Worm (Caenorhabditis elegans): ENCODE measurements around the gene C49F5.13.

C49F5.13 gene

ce11 chrX:11987900-11988364, 26.7 kb downstream of the C49F5.13 start, which contains the start of gene C49F5.6:
TSS of gene C49F5.6 (plus strand) at chrX:11988314.
- TF ChIP-seq irx-1 (tag; optimal IDR thresholded peaks at IDR 0.05) (no peak), dsc-1 (tag; optimal IDR thresholded peaks at IDR 0.05) (peak; percentile 47), lin-13 (GFP tag; optimal IDR thresholded peaks at IDR 0.05) (no peak), ztf-11 (tag; optimal IDR thresholded peaks at IDR 0.05) (no peak), F16B12.6 (tag; optimal IDR thresholded peaks at IDR 0.05) (no peak), ceh-82 (tag; optimal IDR thresholded peaks at IDR 0.05) (no peak), pag-3 (tag; optimal IDR thresholded peaks at IDR 0.05; ENCODE audit: borderline replicate concordance, insufficient read depth) (no peak), dpl-1 (GFP tag; optimal IDR thresholded peaks at IDR 0.05) (peak in 1 of 3 experiments; percentile 41), rnt-1 (tag; optimal IDR thresholded peaks at IDR 0.05) (peak; percentile 15), nhr-71 (tag; optimal IDR thresholded peaks at IDR 0.05) (no peak), efl-1 (optimal IDR thresholded peaks at IDR 0.05) (peak; percentile 37 to 56), efl-1 (GFP tag; optimal IDR thresholded peaks at IDR 0.05 in 1 of 2) (peak; percentile 28 to 33), nhr-76 (tag; optimal IDR thresholded peaks at IDR 0.05) (no peak), fos-1 (tag; optimal IDR thresholded peaks at IDR 0.05) (no peak)

DNA sequence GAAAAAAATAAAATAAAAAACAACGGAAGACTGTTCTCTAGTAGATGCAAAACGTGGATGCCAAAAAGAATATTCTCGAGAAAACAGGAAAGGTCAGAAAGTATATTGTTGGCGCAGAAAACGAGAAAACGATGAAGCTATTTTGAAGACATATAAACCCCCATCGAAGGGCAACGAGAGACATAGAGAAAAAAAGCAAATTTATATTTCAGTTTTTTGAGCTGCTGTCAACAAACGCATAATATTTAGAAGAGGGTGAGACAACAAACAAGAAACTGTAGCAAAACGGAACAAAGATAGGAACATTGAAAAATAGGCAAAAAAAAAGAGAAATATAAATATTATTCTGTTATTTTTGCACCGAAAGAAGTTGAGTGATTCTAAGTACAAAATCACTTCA, 31.0 kb downstream of the C49F5.13 start:
- TF ChIP-seq pqm-1 (tag; optimal IDR thresholded peaks at IDR 0.05), result no peak
- TF ChIP-seq dsc-1 (tag; optimal IDR thresholded peaks at IDR 0.05), result no peak
- no peak for TF ChIP-seq F16B12.6 (tag; optimal IDR thresholded peaks at IDR 0.05)
- no peak for TF ChIP-seq efl-3 (GFP tag; optimal IDR thresholded peaks at IDR 0.05)
- no peak for TF ChIP-seq nhr-11 (tag; optimal IDR thresholded peaks at IDR 0.05)
- TF ChIP-seq hlh-4 (tag; optimal IDR thresholded peaks at IDR 0.05), result no peak
- TF ChIP-seq xbp-1 (tag; optimal IDR thresholded peaks at IDR 0.05), result no peak
- TF ChIP-seq jun-1 (tag; optimal IDR thresholded peaks at IDR 0.05), result no peak
- TF ChIP-seq fkh-4 (tag; optimal IDR thresholded peaks at IDR 0.05; ENCODE audit: borderline replicate concordance), result no peak
- TF ChIP-seq C34B4.2 (tag; optimal IDR thresholded peaks at IDR 0.05), result no peak
- TF ChIP-seq mep-1 (tag; optimal IDR thresholded peaks at IDR 0.05), result no peak
- no peak for TF ChIP-seq nhr-77 (tag; optimal IDR thresholded peaks at IDR 0.05)
- TF ChIP-seq nhr-84 (tag; optimal IDR thresholded peaks at IDR 0.05), result no peak

DNA sequence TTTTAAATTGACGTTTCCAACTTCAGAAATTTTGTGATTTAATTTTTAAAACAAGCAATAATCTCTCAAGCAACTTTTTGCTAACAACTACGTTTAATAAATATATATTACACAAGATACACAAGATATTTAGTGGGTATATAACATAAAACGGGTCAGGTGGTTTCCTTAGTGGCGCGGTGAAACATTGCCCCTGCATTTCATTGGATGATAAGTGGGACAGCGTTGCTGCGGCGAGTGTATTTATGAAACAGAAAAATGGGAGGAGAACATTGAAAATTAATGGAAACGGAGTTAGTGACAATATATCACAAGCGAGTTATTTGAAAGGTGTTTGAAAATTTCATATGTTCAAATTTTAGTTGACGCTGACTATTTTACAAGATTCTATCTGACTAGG, 31.6 kb downstream of the C49F5.13 start:
- no peak for TF ChIP-seq efl-1 (optimal IDR thresholded peaks at IDR 0.05)
- TF ChIP-seq efl-1 (GFP tag; optimal IDR thresholded peaks at IDR 0.05 in 1 of 2), result peak in 1 of 2 experiments; percentile 38
- peak in 1 of 6 experiments; percentile 38 for TF ChIP-seq elt-3 (tag; optimal IDR thresholded peaks at IDR 0.05)
- TF ChIP-seq nhr-11 (tag; optimal IDR thresholded peaks at IDR 0.05), result no peak
- peak; percentile 45 for TF ChIP-seq blmp-1 (tag; optimal IDR thresholded peaks at IDR 0.05)

DNA sequence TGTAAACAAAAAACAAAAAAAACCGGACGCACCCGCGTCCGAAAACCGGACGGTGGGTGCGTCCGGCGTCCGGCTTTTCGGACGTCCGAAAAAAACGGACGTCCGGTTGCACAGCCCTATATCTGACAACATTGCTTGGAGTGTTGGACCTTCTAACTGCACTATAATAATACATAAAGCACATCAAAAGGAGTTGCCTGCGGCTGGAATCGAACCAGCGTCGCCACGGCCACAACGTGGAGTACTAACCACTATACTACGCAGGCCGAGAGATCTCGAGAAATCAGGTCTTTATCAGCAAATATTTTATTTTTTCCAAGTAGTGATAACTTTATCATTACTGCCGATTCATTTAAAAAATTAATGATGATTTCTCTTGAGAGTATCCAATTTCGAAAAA, 32.1 kb downstream of the C49F5.13 start:
- TF ChIP-seq pax-3 (tag; optimal IDR thresholded peaks at IDR 0.05) (no peak), nhr-90 (tag; optimal IDR thresholded peaks at IDR 0.05; ENCODE audit: poor library complexity) (peak; percentile 31), lin-35 (GFP tag; optimal IDR thresholded peaks at IDR 0.05) (peak in 1 of 2 experiments; percentile 4)

ce11 chrX:11994484-11994883, 33.3 kb downstream of the C49F5.13 start, which contains the start of gene C49F5.7:
TSS of gene C49F5.7 (plus strand) at chrX:11994784.
- TF ChIP-seq efl-1 (optimal IDR thresholded peaks at IDR 0.05) (no peak), efl-1 (GFP tag; optimal IDR thresholded peaks at IDR 0.05 in 1 of 2) (peak in 1 of 2 experiments; percentile 63), dsc-1 (tag; optimal IDR thresholded peaks at IDR 0.05) (no peak), elt-3 (tag; optimal IDR thresholded peaks at IDR 0.05) (peak in 1 of 6 experiments; percentile 33), blmp-1 (tag; optimal IDR thresholded peaks at IDR 0.05) (peak; percentile 17), nhr-85 (tag) (peak; percentile 70), snu-23 (GFP tag; optimal IDR thresholded peaks at IDR 0.05) (peak; percentile 3), nhr-71 (tag; optimal IDR thresholded peaks at IDR 0.05) (peak; percentile 4), nhr-20 (tag; optimal IDR thresholded peaks at IDR 0.05) (peak; percentile 18), lin-14 (GFP tag; optimal IDR thresholded peaks at IDR 0.05) (peak; percentile 33), jun-1 (tag; optimal IDR thresholded peaks at IDR 0.05) (no peak)
